Worm (Caenorhabditis elegans): ENCODE results near the gene col-2.

DNA sequence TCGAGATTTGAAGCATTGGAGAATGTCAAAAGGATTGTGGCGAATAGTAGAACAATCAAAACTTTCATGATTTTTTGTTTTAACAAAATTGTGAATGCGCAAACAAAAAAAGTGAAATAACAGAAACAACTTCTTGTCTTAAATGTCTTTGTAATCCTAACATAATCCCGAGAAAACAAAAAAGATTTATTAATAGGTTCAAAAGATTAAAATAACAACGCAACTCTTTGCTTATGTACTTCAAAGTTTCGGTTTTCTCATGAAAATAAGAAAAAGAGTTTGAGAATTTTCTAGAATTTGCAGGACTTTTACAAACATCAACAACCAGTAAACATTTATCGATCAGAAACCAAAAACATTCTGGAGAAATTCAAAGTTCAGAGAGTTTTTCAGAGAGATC is 4.5 kb upstream of the col-2 start, which contains the start of gene ttr-39:
- TF ChIP-seq mab-5 (tag; optimal IDR thresholded peaks at IDR 0.05) (no peak), lin-13 (tag; optimal IDR thresholded peaks at IDR 0.05) (no peak), unc-62 (GFP tag; optimal IDR thresholded peaks at IDR 0.05) (no peak), ces-1 (GFP tag; optimal IDR thresholded peaks at IDR 0.05) (no peak), unc-39 (tag; optimal IDR thresholded peaks at IDR 0.05) (no peak), snpc-4 (tag; optimal IDR thresholded peaks at IDR 0.05) (no peak), nhr-12 (tag; optimal IDR thresholded peaks at IDR 0.05) (no peak), ztf-11 (tag; optimal IDR thresholded peaks at IDR 0.05) (no peak), sptf-1 (tag; optimal IDR thresholded peaks at IDR 0.05) (no peak), pha-4 (tag; optimal IDR thresholded peaks at IDR 0.05) (no peak), lsy-2 (tag; optimal IDR thresholded peaks at IDR 0.05) (no peak), mep-1 (tag; optimal IDR thresholded peaks at IDR 0.05) (no peak), nhr-28 (tag; optimal IDR thresholded peaks at IDR 0.05) (no peak)

Measured in whole organism, mixed stage, embryonic.